Worm (Caenorhabditis elegans) whole organism, L1 larva: ENCODE results near the gene T23D5.8.

Source experiments
- Y116A8C.19 ChIP-seq: sonication (generic microtip); optimal IDR thresholded peaks from 2 replicates; lab custom pipeline; 2016; ENCODE audit warnings: missing compliant biosample characterization, missing genetic modification characterization, borderline replicate concordance
- ceh-82 ChIP-seq, 3 experiments: fragments of 150-350 bp in 1 of 3; sonication (generic microtip) in 2 of 3; optimal IDR thresholded peaks; 2 replicates each; lab custom pipeline; 2014 to 2017; ENCODE audit warnings: missing biosample characterization in 3 of 3, missing genetic modification characterization in 3 of 3
- elt-3 ChIP-seq, 6 experiments: fragments of 150-350 bp in 1 of 6; sonication (generic microtip); optimal IDR thresholded peaks; 2 replicates each; lab custom pipeline; 2017 to 2018; ENCODE audit warnings: missing biosample characterization in 6 of 6, missing genetic modification characterization in 6 of 6, inconsistent platforms in 1 of 6
- lsy-2 ChIP-seq, 2 experiments: fragments of 150-350 bp; optimal IDR thresholded peaks; 2 replicates each; lab custom pipeline; 2014; ENCODE audit warnings: missing biosample characterization in 2 of 2, missing genetic modification characterization in 2 of 2
- sup-37 ChIP-seq: fragments of 200-800 bp; sonication (Bioruptor generic); optimal IDR thresholded peaks from 2 replicates; lab custom pipeline; 2018; ENCODE audit warnings: mild to moderate bottlenecking, missing genetic modification characterization, missing compliant biosample characterization
- tbx-2 ChIP-seq: sonication (generic microtip); optimal IDR thresholded peaks from 2 replicates; lab custom pipeline; 2016; ENCODE audit warnings: missing genetic modification characterization, missing compliant biosample characterization

ce11 chrV:15779128-15779729, 31.0 kb upstream of the T23D5.8 start, which contains the start of the genes nhr-285 and irld-52:
- no peak for TF ChIP-seq sup-37 (GFP tag; lab: Kevin White, UChicago)
- TF ChIP-seq elt-3 (tag; optimal IDR thresholded peaks at IDR 0.05; lab: Kevin White, UChicago) = no peak
- TF ChIP-seq ceh-82 (tag; optimal IDR thresholded peaks at IDR 0.05; lab: Kevin White, UChicago) = no peak
- no peak for TF ChIP-seq Y116A8C.19 (tag; lab: Kevin White, UChicago)
- TF ChIP-seq tbx-2 (tag; lab: Kevin White, UChicago) = no peak
- no peak for TF ChIP-seq lsy-2 (tag; optimal IDR thresholded peaks at IDR 0.05; lab: Kevin White, UChicago)
